Worm (Caenorhabditis elegans): Measurements from ENCODE around the gene Y51A2B.4.

- TF ChIP-seq unc-62 (GFP tag; optimal IDR thresholded peaks at IDR 0.05) (no peak), dpl-1 (GFP tag; optimal IDR thresholded peaks at IDR 0.05) (no peak), sea-2 (GFP tag; IDR thresholded peaks at IDR 0.05) (no peak), efl-1 (GFP tag; optimal IDR thresholded peaks at IDR 0.05) (no peak)
These were observed 17.9 kb downstream of the Y51A2B.4 start for ce11 chrV:18371028-18371427.
